Worm (Caenorhabditis elegans): ENCODE measurements around the gene ZC317.6.

ce11 chrV:5433020-5433419 lies 35.4 kb downstream of the ZC317.6 start, which contains the start of gene acl-6:
- no peak for TF ChIP-seq tab-1 (GFP tag; IDR thresholded peaks at IDR 0.05)
- no peak for TF ChIP-seq ztf-23 (GFP tag; IDR thresholded peaks at IDR 0.05)
- no peak for TF ChIP-seq cog-1 (tag; optimal IDR thresholded peaks at IDR 0.05)
- TF ChIP-seq T22C8.4 (GFP tag; IDR thresholded peaks at IDR 0.05) = no peak
- TF ChIP-seq flt-1 (GFP tag; IDR thresholded peaks at IDR 0.05) = no peak

All from whole organism, midembryonic.